Worm (Caenorhabditis elegans) whole organism, L4 larva: ENCODE data around the gene nhr-227.

Experiments used
- D1046.2 ChIP-seq: fragments of 200-800 bp; sonication (Bioruptor generic); IDR thresholded peaks from 2 replicates; pipeline ENCODE4 v1.3.6; 2022; ENCODE audit warnings: missing genetic modification characterization, missing compliant biosample characterization
- F49E8.2 ChIP-seq: sonication (generic microtip); optimal IDR thresholded peaks from 2 replicates; lab custom pipeline; 2016; ENCODE audit warnings: missing compliant biosample characterization, mild to moderate bottlenecking, missing genetic modification characterization, borderline replicate concordance
- R02D3.7 ChIP-seq: fragments of 150-350 bp; sonication (generic microtip); optimal IDR thresholded peaks from 3 replicates; lab custom pipeline; 2014; ENCODE audit warnings: missing biosample characterization, missing genetic modification characterization
- T20F7.1 ChIP-seq: fragments of 200-800 bp; sonication (Bioruptor generic); optimal IDR thresholded peaks from 2 replicates; lab custom pipeline; 2018; ENCODE audit warnings: mild to moderate bottlenecking, missing genetic modification characterization, missing compliant biosample characterization
- aha-1 ChIP-seq: fragments of 150-350 bp; peaks from one replicate; lab custom pipeline; 2014; ENCODE audit warnings: missing biosample characterization, missing genetic modification characterization
- ceh-28 ChIP-seq: fragments of 150-350 bp; optimal IDR thresholded peaks from 2 replicates; lab custom pipeline; 2014; ENCODE audit warnings: missing biosample characterization, missing genetic modification reagents, missing genetic modification characterization
- ces-1 ChIP-seq: fragments of 150-350 bp; sonication (generic microtip); optimal IDR thresholded peaks from 4 replicates; lab custom pipeline; 2014; ENCODE audit warnings: missing biosample characterization, missing genetic modification reagents, missing genetic modification characterization
- daf-16 ChIP-seq, 3 experiments: sonication (generic microtip); optimal IDR thresholded peaks; 2 replicates each; lab custom pipeline; 2016 to 2017; ENCODE audit warnings: missing genetic modification characterization in 3 of 3, missing genetic modification reagents in 3 of 3, mild to moderate bottlenecking in 2 of 3, missing compliant biosample characterization in 2 of 3, missing biosample characterization in 1 of 3, moderate library complexity in 1 of 3
- dmd-6 ChIP-seq: fragments of 200-800 bp; sonication (Bioruptor generic); IDR thresholded peaks from 2 replicates; pipeline ENCODE4 v1.3.6; 2022; ENCODE audit warnings: missing genetic modification reagents, missing genetic modification characterization, missing compliant biosample characterization
- dve-1 ChIP-seq: sonication (generic microtip); optimal IDR thresholded peaks from 2 replicates; lab custom pipeline; 2017; ENCODE audit warnings: antibody characterized with exemption, mild to moderate bottlenecking, missing genetic modification characterization, missing compliant biosample characterization; ENCODE audit not compliant: insufficient read depth
- hif-1 ChIP-seq, 2 experiments: sonication (generic microtip); optimal IDR thresholded peaks; 2 replicates each; lab custom pipeline; 2016 to 2017; ENCODE audit warnings: missing compliant biosample characterization in 2 of 2, missing genetic modification characterization in 2 of 2, missing genetic modification reagents in 2 of 2, missing genotype in 2 of 2, mild to moderate bottlenecking in 1 of 2
- hlh-30 ChIP-seq: sonication (generic microtip); optimal IDR thresholded peaks from 2 replicates; lab custom pipeline; 2017; ENCODE audit warnings: antibody characterized with exemption, mild to moderate bottlenecking, missing genetic modification characterization, missing compliant biosample characterization; ENCODE audit not compliant: insufficient read depth
- hmg-1.1 ChIP-seq: fragments of 200-800 bp; sonication (Bioruptor generic); IDR thresholded peaks from 2 replicates; pipeline ENCODE4 v1.3.6; 2022; ENCODE audit warnings: missing genetic modification reagents, missing genetic modification characterization, missing compliant biosample characterization
- lin-13 ChIP-seq: fragments of 150-350 bp; optimal IDR thresholded peaks from 2 replicates; lab custom pipeline; 2014; ENCODE audit warnings: missing biosample characterization, missing genetic modification reagents, missing genetic modification characterization
- lin-39 ChIP-seq: fragments of 150-350 bp; optimal IDR thresholded peaks from 2 replicates; lab custom pipeline; 2014; ENCODE audit warnings: missing biosample characterization, missing genetic modification reagents, missing genetic modification characterization
- lsy-2 ChIP-seq, 2 experiments: fragments of 150-350 bp in 1 of 2; sonication (generic microtip) in 1 of 2; optimal IDR thresholded peaks; 2 replicates each; lab custom pipeline; 2014 to 2017; ENCODE audit warnings: missing biosample characterization in 2 of 2, missing genetic modification characterization in 2 of 2
- mdl-1 ChIP-seq, 2 experiments: fragments of 150-350 bp in 1 of 2; sonication (generic microtip) in 1 of 2; optimal IDR thresholded peaks; 2 replicates each; lab custom pipeline; 2014 to 2017; ENCODE audit warnings: missing biosample characterization in 2 of 2, missing genetic modification characterization in 2 of 2
- mdt-29 ChIP-seq: fragments of 200-800 bp; sonication (Bioruptor generic); IDR thresholded peaks from 2 replicates; pipeline ENCODE4 v1.3.6; 2022; ENCODE audit warnings: missing genetic modification reagents, missing genetic modification characterization, missing compliant biosample characterization
- mep-1 ChIP-seq: fragments of 150-350 bp; sonication (generic microtip); optimal IDR thresholded peaks from 3 replicates; lab custom pipeline; 2014; ENCODE audit warnings: missing biosample characterization, missing genetic modification characterization
- mes-2 ChIP-seq: sonication (generic microtip); optimal IDR thresholded peaks from 2 replicates; lab custom pipeline; 2016; ENCODE audit warnings: missing genotype, mild to moderate bottlenecking, missing genetic modification characterization, missing compliant biosample characterization; ENCODE audit not compliant: poor library complexity, severe bottlenecking
- nhr-237 ChIP-seq: sonication (generic microtip); optimal IDR thresholded peaks from 2 replicates; lab custom pipeline; 2017; ENCODE audit warnings: missing biosample characterization, missing genetic modification characterization
- nhr-28 ChIP-seq: fragments of 150-350 bp; optimal IDR thresholded peaks from 2 replicates; lab custom pipeline; 2014; ENCODE audit warnings: missing biosample characterization, missing genetic modification characterization
- nhr-6 ChIP-seq: fragments of 150-350 bp; optimal IDR thresholded peaks from 2 replicates; lab custom pipeline; 2014; ENCODE audit warnings: missing biosample characterization, missing genetic modification characterization
- nhr-77 ChIP-seq: fragments of 150-350 bp; optimal IDR thresholded peaks from 2 replicates; lab custom pipeline; 2014; ENCODE audit warnings: missing biosample characterization, missing genetic modification characterization
- pqm-1 ChIP-seq: sonication (generic microtip); optimal IDR thresholded peaks from 2 replicates; lab custom pipeline; 2017; ENCODE audit warnings: missing biosample characterization, missing genetic modification characterization
- rbr-2 ChIP-seq: sonication (generic microtip); optimal IDR thresholded peaks from 2 replicates; lab custom pipeline; 2016; ENCODE audit warnings: missing genotype, missing genetic modification characterization, missing compliant biosample characterization
- unc-62 ChIP-seq, 3 experiments: fragments of 150-350 bp in 1 of 3; sonication (generic microtip); optimal IDR thresholded peaks in 2 of 3; peaks in 1 of 3; 1 replicate in 1 of 3; 2 replicates in 2 of 3; lab custom pipeline; 2014 to 2017; ENCODE audit warnings: missing biosample characterization in 3 of 3, missing genetic modification characterization in 3 of 3, missing genetic modification reagents in 3 of 3, missing genotype in 1 of 3
- zag-1 ChIP-seq: fragments of 150-350 bp; optimal IDR thresholded peaks from 2 replicates; lab custom pipeline; 2014; ENCODE audit warnings: missing biosample characterization, missing genetic modification characterization
- zip-11 ChIP-seq: fragments of 200-800 bp; sonication (Bioruptor generic); IDR thresholded peaks from 2 replicates; pipeline ENCODE4 v1.3.6; 2022; ENCODE audit warnings: missing genetic modification characterization, missing compliant biosample characterization

nhr-227 gene

DNA sequence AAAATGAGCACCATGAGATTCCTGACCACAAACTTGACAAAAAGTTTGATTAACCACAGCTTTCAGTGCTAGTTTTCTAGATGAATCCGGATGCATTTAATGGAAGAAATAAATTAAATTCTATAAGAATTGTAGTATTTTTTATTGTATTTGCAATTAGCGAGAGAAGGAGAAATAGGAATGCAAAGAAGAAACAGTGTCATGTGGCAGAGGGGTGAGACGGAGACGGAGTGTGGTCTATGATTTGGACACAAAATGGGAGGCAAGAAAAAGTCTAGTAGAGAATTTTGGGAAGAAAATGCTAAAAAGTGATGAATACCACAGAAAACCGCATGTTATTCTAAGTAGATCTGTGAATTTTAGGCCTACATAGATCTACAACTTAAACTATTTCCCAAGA is 7.2 kb upstream of the nhr-227 start, which contains the start of gene nhr-59 (continued):
- no peak for TF ChIP-seq mdt-29 (GFP tag; lab: Robert Waterston, UW)
- no peak for TF ChIP-seq nhr-237 (tag; lab: Kevin White, UChicago)
- TF ChIP-seq ces-1 (GFP tag; lab: Kevin White, UChicago): no peak
- TF ChIP-seq aha-1 (tag; lab: Kevin White, UChicago): peak; percentile 23
- TF ChIP-seq F49E8.2: no peak
- TF ChIP-seq dmd-6 (GFP tag; lab: Robert Waterston, UW): peak; percentile 26; the same call in 1 of the 2 replicates
- TF ChIP-seq hlh-30 (tag; lab: Kevin White, UChicago): peak; percentile 81
- no peak for TF ChIP-seq lin-39

DNA sequence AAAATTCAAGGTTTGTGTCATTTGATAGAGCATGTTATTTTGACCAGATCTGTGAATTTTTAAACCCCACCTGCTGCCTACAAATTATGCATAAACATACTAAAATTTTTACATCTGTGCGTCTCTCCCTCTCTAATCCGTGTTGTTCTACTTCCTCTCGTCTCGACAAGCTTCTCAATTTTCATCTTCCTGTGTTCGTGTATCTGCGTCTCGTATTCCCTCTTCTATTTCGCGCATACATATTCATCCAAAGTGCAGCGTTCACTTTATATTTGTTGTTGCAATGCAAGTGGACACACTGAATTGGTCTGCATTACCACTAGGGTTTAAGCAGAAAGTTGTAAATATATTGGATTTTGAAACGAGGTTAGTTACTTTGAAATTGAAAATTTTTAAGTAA is 6.7 kb upstream of the nhr-227 start, which contains the start of gene fbxa-137:
fbxa-137 (plus strand) TSS at position 274 of the 400 bp plus-strand sequence.
- TF ChIP-seq zag-1 (tag; lab: Kevin White, UChicago) (no peak), unc-62 (GFP tag; optimal IDR thresholded peaks at IDR 0.05 in 1 of 2; lab: Kevin White, UChicago) (peak in 1 of 2 experiments; percentile 69), unc-62 (tag; optimal IDR thresholded peaks at IDR 0.05; lab: Kevin White, UChicago) (no peak)

DNA sequence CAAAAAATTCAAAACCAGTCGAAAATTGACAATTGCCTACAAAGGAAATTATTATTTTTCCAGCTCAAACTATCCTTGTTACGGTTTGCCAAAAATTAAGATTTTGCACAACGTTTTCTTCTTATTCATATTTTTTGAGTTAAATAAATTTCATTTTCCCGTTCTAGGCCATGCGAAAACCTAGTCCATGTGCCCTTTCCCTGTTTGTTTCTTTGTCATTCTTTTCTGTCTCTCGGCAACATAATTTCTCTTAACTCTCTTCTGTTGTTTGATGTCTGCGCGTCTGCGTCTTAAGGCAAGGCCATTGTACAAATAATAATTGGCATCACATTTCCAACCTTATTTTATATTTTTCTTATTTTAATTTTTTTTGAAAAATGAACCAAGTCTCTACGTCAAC is 3.7 kb upstream of the nhr-227 start, which contains the start of gene nhr-228:
nhr-228 (plus strand) TSS at position 261 of the 400 bp plus-strand sequence.
- TF ChIP-seq nhr-6 (peak; percentile 21), R02D3.7 (tag; lab: Kevin White, UChicago) (no peak), ceh-28 (tag; lab: Kevin White, UChicago) (no peak), mep-1 (tag; lab: Kevin White, UChicago) (peak; percentile 62), lin-13 (GFP tag; lab: Kevin White, UChicago) (no peak), hif-1 (tag; optimal IDR thresholded peaks at IDR 0.05; lab: Kevin White, UChicago) (peak in 1 of 2 experiments; percentile 12), lsy-2 (tag; optimal IDR thresholded peaks at IDR 0.05; lab: Kevin White, UChicago) (peak in 1 of 2 experiments; percentile 54), dve-1 (peak; percentile 55), pqm-1 (tag; lab: Kevin White, UChicago) (peak; percentile 57), mdl-1 (tag; optimal IDR thresholded peaks at IDR 0.05; lab: Kevin White, UChicago) (peak in 1 of 2 experiments; percentile 58), aha-1 (tag; lab: Kevin White, UChicago) (peak; percentile 90), hmg-1.1 (GFP tag; lab: Robert Waterston, UW) (0 out of 2 replicates have a peak, but pooled peaks have one; percentile 28), nhr-77 (no peak), hlh-30 (tag; lab: Kevin White, UChicago) (peak; percentile 47), mes-2 (tag; lab: Kevin White, UChicago) (peak; percentile 68), zip-11 (GFP tag; lab: Robert Waterston, UW) (no peak), daf-16 (GFP tag; optimal IDR thresholded peaks at IDR 0.05; lab: Kevin White, UChicago) (no peak), daf-16 (tag; optimal IDR thresholded peaks at IDR 0.05; lab: Kevin White, UChicago) (peak; percentile 49), D1046.2 (GFP tag; lab: Robert Waterston, UW) (no peak), nhr-28 (tag; lab: Kevin White, UChicago) (peak; percentile 81)

DNA sequence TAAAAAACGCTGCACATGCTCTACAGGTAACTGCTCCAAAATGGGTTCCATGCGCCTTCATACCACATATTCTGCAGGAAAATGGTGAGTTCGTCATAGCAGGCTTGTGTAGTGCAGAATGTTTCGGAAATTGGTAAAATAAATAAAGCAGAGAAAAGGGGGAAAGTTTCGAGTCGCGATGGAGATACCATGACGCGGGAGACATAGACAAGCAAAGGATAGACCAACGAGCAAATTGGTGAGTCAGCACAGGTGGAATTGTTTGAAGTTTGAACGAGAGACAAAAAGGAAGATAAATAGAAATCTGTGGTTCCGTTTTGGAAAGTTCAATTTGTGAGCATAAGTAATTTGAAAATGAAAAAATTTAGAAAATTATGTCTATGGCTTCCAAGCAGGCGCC is 5.1 kb downstream of the nhr-227 start, which contains the start of gene nhr-225:
nhr-225 (minus strand) TSS at position 146 of the 400 bp plus-strand sequence.
- TF ChIP-seq rbr-2 (tag; lab: Kevin White, UChicago) (no peak), dve-1 (peak; percentile 8)

DNA sequence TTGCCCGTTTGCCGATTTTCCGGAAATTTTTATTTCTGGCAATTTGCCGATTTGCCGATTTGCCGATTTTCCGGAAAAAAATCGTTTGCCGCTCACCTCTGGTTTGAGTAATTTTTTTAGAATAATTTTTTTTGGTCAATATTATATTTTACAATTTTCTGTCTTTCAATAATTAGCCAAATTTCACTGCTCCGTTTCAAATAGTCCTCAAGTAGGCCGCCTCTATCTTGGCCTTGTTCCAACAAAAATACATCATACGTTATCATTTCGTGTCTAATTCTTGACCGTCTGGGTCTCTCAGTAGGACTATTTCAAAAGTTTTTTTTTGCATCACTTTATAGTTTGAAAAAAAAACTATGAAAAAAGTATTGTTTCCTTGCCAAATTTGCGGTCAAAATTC is 7.0 kb downstream of the nhr-227 start, which contains the start of gene nhr-115:
nhr-115 (plus strand) TSS at position 301 of the 400 bp plus-strand sequence.
- peak; percentile 14 for TF ChIP-seq pqm-1 (tag; lab: Kevin White, UChicago)
- TF ChIP-seq dmd-6 (GFP tag; lab: Robert Waterston, UW): peak; percentile 26; the same call in 1 of the 2 replicates
- TF ChIP-seq nhr-28 (tag; lab: Kevin White, UChicago): peak; percentile 41
- no peak for TF ChIP-seq T20F7.1 (GFP tag; lab: Kevin White, UChicago)
